Fruit fly (Drosophila melanogaster): Measurements from ENCODE around the gene yata.
A peak's percentile ranks its signal among the peaks of the same experiment; 100 is the strongest.

The yata gene

DNA sequence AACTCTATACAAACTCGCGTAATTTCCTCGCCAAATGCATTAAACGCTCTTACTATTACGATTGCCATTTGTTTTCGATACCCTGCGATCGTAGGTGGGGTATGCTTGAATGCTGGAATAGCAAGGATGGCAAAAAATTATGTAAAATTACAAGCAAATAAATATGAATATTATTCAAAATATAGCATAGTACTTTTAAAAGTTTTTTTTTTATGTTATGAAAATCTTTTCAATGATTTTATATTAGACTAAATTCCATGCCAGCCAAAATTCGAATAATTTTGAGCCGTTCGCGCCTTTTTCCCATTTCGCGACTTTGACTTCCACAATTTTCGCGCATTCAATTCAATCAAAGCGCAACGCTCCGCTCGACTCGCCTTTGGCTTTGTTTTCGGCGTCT lies 7.1 kb downstream of the yata start:
- TF ChIP-seq lola (GFP tag; optimal IDR thresholded peaks at IDR 0.05) (no peak), sv (GFP tag; optimal IDR thresholded peaks at IDR 0.05) (no peak), Dif (GFP tag; optimal IDR thresholded peaks at IDR 0.05; ENCODE audit: partially characterized antibody) (no peak), Sp1 (GFP tag; optimal IDR thresholded peaks at IDR 0.05) (no peak), psq (GFP tag; optimal IDR thresholded peaks at IDR 0.05) (no peak), Vsx2 (GFP tag; optimal IDR thresholded peaks at IDR 0.05; ENCODE audit: partially characterized antibody) (no peak), GATAd (GFP tag; optimal IDR thresholded peaks at IDR 0.05) (no peak), Hr78 (GFP tag; optimal IDR thresholded peaks at IDR 0.05) (no peak), sage (GFP tag; optimal IDR thresholded peaks at IDR 0.05) (no peak), CrebA (GFP tag; optimal IDR thresholded peaks at IDR 0.05; ENCODE audit: borderline replicate concordance) (no peak), ey (GFP tag; optimal IDR thresholded peaks at IDR 0.05) (no peak), Hr83 (GFP tag; optimal IDR thresholded peaks at IDR 0.05; ENCODE audit: poor library complexity, severe bottlenecking) (no peak), foxo (GFP tag; optimal IDR thresholded peaks at IDR 0.05) (no peak), rgr (GFP tag; optimal IDR thresholded peaks at IDR 0.05) (no peak)

DNA sequence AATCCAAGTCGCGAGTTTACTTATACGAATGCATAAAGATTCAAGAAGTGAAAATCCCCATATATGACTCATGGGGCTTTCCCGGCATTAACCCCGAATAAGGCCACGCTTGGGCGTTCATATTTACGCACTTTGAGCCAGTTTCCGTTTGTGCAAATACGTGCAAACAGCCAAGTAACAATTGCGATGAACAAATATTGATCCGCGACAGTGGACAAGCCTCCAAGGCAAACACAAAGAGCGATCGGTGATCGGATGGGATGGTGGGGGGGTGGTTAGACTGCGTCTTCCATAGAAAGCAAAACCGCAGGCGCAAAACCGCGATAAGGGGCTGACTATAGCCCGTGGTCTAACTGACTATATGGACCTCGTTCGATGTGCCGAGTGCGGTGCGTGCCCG lies 8.2 kb downstream of the yata start:
- TF ChIP-seq h (GFP tag; optimal IDR thresholded peaks at IDR 0.05) (no peak), fru (GFP tag; optimal IDR thresholded peaks at IDR 0.05) (no peak), jim (GFP tag; optimal IDR thresholded peaks at IDR 0.05) (no peak), Rel (GFP tag; optimal IDR thresholded peaks at IDR 0.05) (no peak), Rel (tag; optimal IDR thresholded peaks at IDR 0.05) (peak; percentile 63), CG9705 (GFP tag; optimal IDR thresholded peaks at IDR 0.05) (no peak), rgr (GFP tag; optimal IDR thresholded peaks at IDR 0.05) (peak; percentile 15)

DNA sequence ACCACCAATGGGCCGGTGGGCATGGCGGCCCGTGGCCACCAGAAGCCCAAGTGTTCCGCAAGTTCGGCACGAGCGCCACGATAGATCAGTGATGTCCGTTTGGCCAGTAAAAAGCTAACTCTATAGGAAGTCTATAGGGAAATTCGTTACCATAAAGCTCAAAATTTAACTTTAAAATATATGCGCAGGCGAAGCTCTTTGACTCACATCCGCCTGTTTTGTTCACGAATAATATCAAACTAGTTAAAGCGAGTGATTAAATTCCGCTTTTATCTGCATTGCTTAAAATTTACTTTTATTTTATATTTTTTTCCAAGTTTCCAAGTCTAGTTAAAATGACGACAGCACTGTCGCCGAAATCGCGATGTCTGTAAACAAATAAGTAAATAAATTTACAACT lies 8.7 kb downstream of the yata start:
- TF ChIP-seq foxo (GFP tag; optimal IDR thresholded peaks at IDR 0.05) (peak in 1 of 2 experiments; percentile 3), woc (GFP tag; optimal IDR thresholded peaks at IDR 0.05) (peak; percentile 17), psq (GFP tag; optimal IDR thresholded peaks at IDR 0.05) (no peak), Myc (optimal IDR thresholded peaks at IDR 0.05) (peak; percentile 1)

DNA sequence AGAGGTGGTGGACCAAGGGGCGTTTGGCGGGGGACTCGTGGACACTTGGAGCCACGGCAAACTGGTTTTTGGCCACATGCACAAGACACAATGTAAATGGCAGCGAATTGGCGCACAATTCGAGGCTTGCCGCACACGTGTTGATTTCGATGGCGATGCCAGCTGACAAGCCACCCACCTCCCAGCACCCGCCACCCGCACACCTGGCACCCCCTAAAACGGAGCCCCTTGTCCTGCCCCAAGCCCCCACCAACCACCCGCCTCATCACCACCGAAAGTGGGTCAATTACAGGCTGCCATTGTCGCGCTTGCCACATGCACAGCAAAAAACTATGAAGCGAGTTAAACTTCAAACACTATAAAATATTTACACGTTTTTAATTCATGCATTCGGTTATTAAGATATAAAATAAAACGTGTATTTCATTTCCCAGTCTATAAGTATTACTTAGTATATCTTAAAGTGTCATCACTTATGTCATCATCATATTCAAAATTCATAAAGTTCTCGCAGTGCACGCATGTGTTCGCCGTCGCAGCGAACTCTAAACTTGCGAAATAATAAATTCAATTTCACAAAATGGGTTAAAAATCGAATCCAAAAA lies 9.2 kb downstream of the yata start:
- TF ChIP-seq fru (GFP tag; optimal IDR thresholded peaks at IDR 0.05) (peak; percentile 34), foxo (GFP tag; optimal IDR thresholded peaks at IDR 0.05) (peak in 1 of 2 experiments; percentile 27), Dfd (GFP tag; optimal IDR thresholded peaks at IDR 0.05) (peak; percentile 71), Mio (GFP tag; optimal IDR thresholded peaks at IDR 0.05) (no peak), rgr (GFP tag; optimal IDR thresholded peaks at IDR 0.05) (peak; percentile 22), psq (GFP tag; optimal IDR thresholded peaks at IDR 0.05) (no peak)

DNA sequence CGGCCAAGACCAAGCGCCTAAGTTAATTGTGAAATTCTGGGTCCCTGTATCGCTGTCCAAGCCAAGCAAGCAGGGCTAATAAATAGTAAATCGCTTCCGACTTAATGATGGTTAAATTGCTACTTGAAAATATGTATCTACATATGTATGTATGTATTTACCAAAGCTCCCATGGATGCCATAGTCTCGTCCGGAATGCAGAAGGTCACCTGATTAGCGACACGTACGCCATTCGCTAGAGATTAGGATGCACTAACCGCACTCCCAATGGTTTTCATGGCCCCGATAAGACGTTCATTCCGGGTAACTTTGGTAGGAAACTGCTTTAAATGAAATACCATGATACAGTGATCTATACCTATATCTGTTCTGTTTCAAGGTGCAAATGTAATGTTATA lies 9.7 kb downstream of the yata start:
- no peak for TF ChIP-seq usp (GFP tag; optimal IDR thresholded peaks at IDR 0.05)
- no peak for TF ChIP-seq ey (GFP tag; optimal IDR thresholded peaks at IDR 0.05)
- no peak for TF ChIP-seq Rel (GFP tag; optimal IDR thresholded peaks at IDR 0.05)
- no peak for TF ChIP-seq Rel (tag; optimal IDR thresholded peaks at IDR 0.05)
- no peak for TF ChIP-seq Vsx2 (GFP tag; optimal IDR thresholded peaks at IDR 0.05; ENCODE audit: partially characterized antibody)
- no peak for TF ChIP-seq br (GFP tag; optimal IDR thresholded peaks at IDR 0.05)
- no peak for TF ChIP-seq foxo (GFP tag; optimal IDR thresholded peaks at IDR 0.05)
- TF ChIP-seq dmrt93B (GFP tag; optimal IDR thresholded peaks at IDR 0.05), result no peak
- no peak for TF ChIP-seq CG32264 (GFP tag; optimal IDR thresholded peaks at IDR 0.05)
- no peak for TF ChIP-seq woc (GFP tag; optimal IDR thresholded peaks at IDR 0.05)
- TF ChIP-seq brk (GFP tag; optimal IDR thresholded peaks at IDR 0.05), result no peak
- no peak for TF ChIP-seq GATAd (GFP tag; optimal IDR thresholded peaks at IDR 0.05)
- no peak for TF ChIP-seq sv (GFP tag; optimal IDR thresholded peaks at IDR 0.05)
- TF ChIP-seq Abd-B (GFP tag; optimal IDR thresholded peaks at IDR 0.05), result no peak
- no peak for TF ChIP-seq dsf (GFP tag; optimal IDR thresholded peaks at IDR 0.05; ENCODE audit: borderline replicate concordance)

DNA sequence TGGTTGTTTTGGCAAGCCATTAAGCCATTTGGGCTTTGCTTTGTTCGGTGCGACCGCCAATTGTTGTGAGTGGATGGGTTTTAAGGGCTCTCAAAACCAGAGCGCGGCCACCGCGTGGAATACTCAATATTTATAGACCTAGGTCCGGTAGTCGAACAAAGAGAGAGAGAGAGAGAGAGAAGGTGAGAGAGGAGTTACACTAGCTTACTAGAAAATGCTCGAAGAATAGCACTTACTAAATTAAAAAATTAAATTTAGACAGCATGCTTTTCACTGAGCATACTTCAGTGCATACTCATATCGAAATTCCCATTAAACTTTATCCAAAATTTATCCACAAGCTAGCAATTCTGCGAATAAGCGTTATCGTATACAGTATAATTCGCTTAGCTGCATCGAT lies 11.0 kb downstream of the yata start:
- TF ChIP-seq br (GFP tag; optimal IDR thresholded peaks at IDR 0.05) (no peak), Abd-B (GFP tag; optimal IDR thresholded peaks at IDR 0.05) (no peak)

Measured in whole organism, wandering third instar larva.